Fruit fly (Drosophila melanogaster) whole organism, embryonic: ENCODE results near the gene CG43338.

Source experiments
- Awh ChIP-seq: fragments of 200-800 bp; sonication (Bioruptor generic); IDR thresholded peaks from 2 replicates; pipeline ENCODE4, ENCODE4 v1.3.6; 2022; ENCODE audit warnings: missing biosample characterization, missing genetic modification characterization
- CG10462 ChIP-seq: fragments of 200-800 bp; sonication (Bioruptor generic); optimal IDR thresholded peaks from 2 replicates; lab custom pipeline; 2016; ENCODE audit warnings: missing biosample characterization, missing genetic modification characterization
- CG11247 ChIP-seq: fragments of 200-800 bp; sonication (Bioruptor generic); IDR thresholded peaks from 2 replicates; pipeline ENCODE4 v1.3.6; 2022; ENCODE audit warnings: missing biosample characterization, missing genetic modification characterization
- CG15269 ChIP-seq: fragments of 200-800 bp; sonication (Bioruptor generic); optimal IDR thresholded peaks from 2 replicates; lab custom pipeline; 2018; ENCODE audit warnings: missing biosample characterization, mild to moderate bottlenecking, missing genetic modification characterization, moderate library complexity
- CG15479 ChIP-seq: fragments of 200-800 bp; sonication (Bioruptor generic); optimal IDR thresholded peaks from 3 replicates; lab custom pipeline; 2019; ENCODE audit warnings: missing biosample characterization, mild to moderate bottlenecking, missing genetic modification characterization, moderate library complexity
- CG15514 ChIP-seq: fragments of 200-800 bp; sonication (Bioruptor generic); optimal IDR thresholded peaks from 3 replicates; lab custom pipeline; 2017; ENCODE audit warnings: missing biosample characterization, missing genetic modification characterization, mild to moderate bottlenecking, moderate library complexity, missing genetic modification reagents
- CG16863 ChIP-seq: fragments of 200-800 bp; sonication (Bioruptor generic); optimal IDR thresholded peaks from 3 replicates; lab custom pipeline; 2016; ENCODE audit warnings: missing biosample characterization, missing genetic modification characterization
- CG17328 ChIP-seq: fragments of 200-800 bp; sonication (Bioruptor generic); IDR thresholded peaks from 2 replicates; pipeline ENCODE4 v1.3.6; 2022; ENCODE audit warnings: missing biosample characterization, missing genetic modification characterization
- CG17612 ChIP-seq: fragments of 200-800 bp; sonication (Bioruptor generic); IDR thresholded peaks from 2 replicates; pipeline ENCODE4 v1.3.6; 2022; ENCODE audit warnings: missing biosample characterization, missing genetic modification characterization
- CG3281 ChIP-seq: fragments of 200-800 bp; sonication (Bioruptor generic); optimal IDR thresholded peaks from 3 replicates; lab custom pipeline; 2017; ENCODE audit warnings: missing biosample characterization, mild to moderate bottlenecking, missing genetic modification characterization
- CG3847 ChIP-seq: fragments of 200-800 bp; sonication (Bioruptor generic); IDR thresholded peaks from 2 replicates; pipeline ENCODE4 v1.3.6; 2022; ENCODE audit warnings: missing biosample characterization, missing genetic modification characterization
- CG4328 ChIP-seq: fragments of 200-800 bp; sonication (Bioruptor generic); optimal IDR thresholded peaks from 3 replicates; lab custom pipeline; 2017; ENCODE audit warnings: missing biosample characterization, missing genetic modification reagents, missing genetic modification characterization
- CG5953 ChIP-seq: fragments of 200-800 bp; sonication (Bioruptor generic); IDR thresholded peaks from 2 replicates; pipeline ENCODE4 v1.3.6; 2022; ENCODE audit warnings: missing biosample characterization, missing genetic modification characterization
- CG7839 ChIP-seq: fragments of 200-800 bp; sonication (Bioruptor generic); optimal IDR thresholded peaks from 3 replicates; lab custom pipeline; 2018; ENCODE audit warnings: missing biosample characterization, mild to moderate bottlenecking, missing genetic modification characterization, moderate library complexity
- CG8765 ChIP-seq: fragments of 200-800 bp; sonication (Bioruptor generic); IDR thresholded peaks from 2 replicates; pipeline ENCODE4 v1.3.6; 2022; ENCODE audit warnings: missing biosample characterization, missing genetic modification characterization
- CHES-1-like ChIP-seq: fragments of 200-800 bp; sonication (Bioruptor generic); optimal IDR thresholded peaks from 2 replicates; lab custom pipeline; 2016; ENCODE audit warnings: missing biosample characterization, missing genetic modification characterization
- D19A ChIP-seq: fragments of 200-800 bp; optimal IDR thresholded peaks from 3 replicates; lab custom pipeline; 2019; ENCODE audit warnings: missing biosample characterization, mild to moderate bottlenecking, missing genetic modification characterization, moderate library complexity
- Dad ChIP-seq: fragments of 200-800 bp; sonication (Bioruptor generic); optimal IDR thresholded peaks from 3 replicates; lab custom pipeline; 2016; ENCODE audit warnings: missing biosample characterization, missing genetic modification characterization
- Dek ChIP-seq: fragments of 200-800 bp; sonication (Bioruptor generic); optimal IDR thresholded peaks from 3 replicates; lab custom pipeline; 2019; ENCODE audit warnings: missing biosample characterization, mild to moderate bottlenecking, missing genetic modification characterization, moderate library complexity
- Eip74EF ChIP-seq, 2 experiments: fragments of 200-800 bp in 1 of 2; fragments of >200 bp in 1 of 2; sonication (Bioruptor generic) in 1 of 2; optimal IDR thresholded peaks; 2 replicates each; lab custom pipeline; 2017 to 2019; ENCODE audit warnings: missing biosample characterization in 2 of 2, missing genetic modification characterization in 2 of 2, mild to moderate bottlenecking in 1 of 2, moderate library complexity in 1 of 2
- Gug ChIP-seq: fragments of 200-800 bp; sonication (Bioruptor generic); IDR thresholded peaks from 4 replicates; pipeline ENCODE4 v1.3.6; 2022; ENCODE audit warnings: missing biosample characterization, missing genetic modification characterization
- Hand ChIP-seq: fragments of 200-800 bp; sonication (Bioruptor generic); optimal IDR thresholded peaks from 2 replicates; lab custom pipeline; 2017; ENCODE audit warnings: mild to moderate bottlenecking, missing biosample characterization, missing genetic modification reagents, missing genetic modification characterization
- MESR4 ChIP-seq: fragments of 200-800 bp; sonication (Bioruptor generic); optimal IDR thresholded peaks from 2 replicates; lab custom pipeline; 2018; ENCODE audit warnings: missing biosample characterization, mild to moderate bottlenecking, missing genetic modification characterization, moderate library complexity
- MTF-1 ChIP-seq: fragments of 200-800 bp; sonication (Bioruptor generic); optimal IDR thresholded peaks from 2 replicates; lab custom pipeline; 2018; ENCODE audit warnings: missing biosample characterization, mild to moderate bottlenecking, missing genetic modification characterization, borderline replicate concordance
- Mrtf ChIP-seq: fragments of 200-800 bp; sonication (Bioruptor generic); IDR thresholded peaks from 3 replicates; pipeline ENCODE4 v1.3.6; 2022; ENCODE audit warnings: missing biosample characterization, missing genetic modification characterization
- NFAT ChIP-seq: fragments of 200-800 bp; sonication (Bioruptor generic); IDR thresholded peaks from 2 replicates; pipeline ENCODE4 v1.3.6; 2022; ENCODE audit warnings: missing biosample characterization, missing genetic modification characterization
- Neu2 ChIP-seq: fragments of 200-800 bp; sonication (Bioruptor generic); optimal IDR thresholded peaks from 3 replicates; lab custom pipeline; 2016; ENCODE audit warnings: missing biosample characterization, missing genetic modification characterization, borderline replicate concordance
- Side ChIP-seq: fragments of 200-800 bp; sonication (Bioruptor generic); optimal IDR thresholded peaks from 2 replicates; lab custom pipeline; 2016; ENCODE audit warnings: missing biosample characterization, missing genetic modification characterization
- Sox100B ChIP-seq: fragments of 200-800 bp; sonication (Bioruptor generic); optimal IDR thresholded peaks from 3 replicates; lab custom pipeline; 2018; ENCODE audit warnings: missing biosample characterization, mild to moderate bottlenecking, missing genetic modification characterization
- Stat92E ChIP-seq, 3 experiments: fragments of >200 bp in 2 of 3; fragments of 200-800 bp in 1 of 3; sonication (Bioruptor generic) in 1 of 3; optimal IDR thresholded peaks; 2 replicates each; lab custom pipeline; 2017 to 2019; ENCODE audit warnings: missing biosample characterization in 3 of 3, missing genetic modification characterization in 3 of 3, mild to moderate bottlenecking in 1 of 3, moderate library complexity in 1 of 3
- Xbp1 ChIP-seq: fragments of 200-800 bp; sonication (Bioruptor generic); optimal IDR thresholded peaks from 3 replicates; lab custom pipeline; 2016; ENCODE audit warnings: missing biosample characterization, mild to moderate bottlenecking, missing genetic modification characterization
- abd-A ChIP-seq: fragments of 200-800 bp; sonication (Bioruptor generic); optimal IDR thresholded peaks from 3 replicates; lab custom pipeline; 2019; ENCODE audit warnings: missing biosample characterization, mild to moderate bottlenecking, missing genetic modification characterization, moderate library complexity
- btn ChIP-seq: fragments of 200-800 bp; sonication (Bioruptor generic); optimal IDR thresholded peaks from 2 replicates; lab custom pipeline; 2016; ENCODE audit warnings: missing biosample characterization, missing genetic modification characterization
- caup ChIP-seq: fragments of 200-800 bp; sonication (Bioruptor generic); optimal IDR thresholded peaks from 3 replicates; lab custom pipeline; 2017; ENCODE audit warnings: missing biosample characterization, mild to moderate bottlenecking, missing genetic modification characterization, moderate library complexity; ENCODE audit not compliant: severe bottlenecking
- chinmo ChIP-seq: fragments of 200-800 bp; sonication (Bioruptor generic); IDR thresholded peaks from 4 replicates; pipeline ENCODE4 v1.3.6; 2022; ENCODE audit warnings: missing biosample characterization, missing genetic modification characterization; ENCODE audit not compliant: partially characterized antibody
- ci ChIP-seq: fragments of 200-800 bp; sonication (Bioruptor generic); IDR thresholded peaks from 3 replicates; pipeline ENCODE4 v1.3.6; 2022; ENCODE audit warnings: missing biosample characterization, missing genetic modification characterization
- danr ChIP-seq: fragments of 200-800 bp; sonication (Bioruptor generic); IDR thresholded peaks from 2 replicates; pipeline ENCODE4 v1.3.6; 2022; ENCODE audit warnings: missing biosample characterization, missing genetic modification characterization
- dmrt11E ChIP-seq: fragments of 200-800 bp; sonication (Bioruptor generic); optimal IDR thresholded peaks from 3 replicates; lab custom pipeline; 2018; ENCODE audit warnings: missing biosample characterization, mild to moderate bottlenecking, missing genetic modification characterization, moderate library complexity
- gem ChIP-seq: fragments of 200-800 bp; sonication (Bioruptor generic); optimal IDR thresholded peaks from 2 replicates; lab custom pipeline; 2019; ENCODE audit warnings: missing biosample characterization, mild to moderate bottlenecking, missing genetic modification characterization, moderate library complexity
- gsb-n ChIP-seq: fragments of 200-800 bp; sonication (Bioruptor generic); optimal IDR thresholded peaks from 3 replicates; lab custom pipeline; 2018; ENCODE audit warnings: missing biosample characterization, mild to moderate bottlenecking, missing genetic modification characterization
- nau ChIP-seq: fragments of 200-800 bp; sonication (Bioruptor generic); optimal IDR thresholded peaks from 3 replicates; lab custom pipeline; 2017; ENCODE audit warnings: missing biosample characterization, mild to moderate bottlenecking, missing genetic modification characterization, missing genetic modification reagents
- pho ChIP-seq: fragments of 200-800 bp; sonication (Bioruptor generic); optimal IDR thresholded peaks from 2 replicates; lab custom pipeline; 2016; ENCODE audit warnings: missing biosample characterization, missing genetic modification characterization
- pita ChIP-seq: fragments of 200-800 bp; sonication (Bioruptor generic); optimal IDR thresholded peaks from 2 replicates; lab custom pipeline; 2017; ENCODE audit warnings: missing biosample characterization, mild to moderate bottlenecking, missing genetic modification characterization
- pzg ChIP-seq: fragments of 200-800 bp; sonication (Bioruptor generic); optimal IDR thresholded peaks from 3 replicates; lab custom pipeline; 2018; ENCODE audit warnings: missing biosample characterization, mild to moderate bottlenecking, missing genetic modification characterization, moderate library complexity
- sens-2 ChIP-seq: fragments of 200-800 bp; sonication (Bioruptor generic); IDR thresholded peaks from 2 replicates; pipeline ENCODE4 v1.3.6; 2022; ENCODE audit warnings: missing biosample characterization, missing genetic modification characterization
- sim ChIP-seq: fragments of 200-800 bp; sonication (Bioruptor generic); IDR thresholded peaks from 2 replicates; pipeline ENCODE4 v1.3.6; 2022; ENCODE audit warnings: missing biosample characterization, missing genetic modification characterization
- sr ChIP-seq: fragments of 200-800 bp; sonication (Bioruptor generic); IDR thresholded peaks from 3 replicates; pipeline ENCODE4 v1.3.6; 2022; ENCODE audit warnings: missing biosample characterization, missing genetic modification characterization
- tin ChIP-seq: fragments of 200-800 bp; sonication (Bioruptor generic); optimal IDR thresholded peaks from 3 replicates; lab custom pipeline; 2016; ENCODE audit warnings: missing biosample characterization, missing genetic modification characterization

CG43338 gene

DNA sequence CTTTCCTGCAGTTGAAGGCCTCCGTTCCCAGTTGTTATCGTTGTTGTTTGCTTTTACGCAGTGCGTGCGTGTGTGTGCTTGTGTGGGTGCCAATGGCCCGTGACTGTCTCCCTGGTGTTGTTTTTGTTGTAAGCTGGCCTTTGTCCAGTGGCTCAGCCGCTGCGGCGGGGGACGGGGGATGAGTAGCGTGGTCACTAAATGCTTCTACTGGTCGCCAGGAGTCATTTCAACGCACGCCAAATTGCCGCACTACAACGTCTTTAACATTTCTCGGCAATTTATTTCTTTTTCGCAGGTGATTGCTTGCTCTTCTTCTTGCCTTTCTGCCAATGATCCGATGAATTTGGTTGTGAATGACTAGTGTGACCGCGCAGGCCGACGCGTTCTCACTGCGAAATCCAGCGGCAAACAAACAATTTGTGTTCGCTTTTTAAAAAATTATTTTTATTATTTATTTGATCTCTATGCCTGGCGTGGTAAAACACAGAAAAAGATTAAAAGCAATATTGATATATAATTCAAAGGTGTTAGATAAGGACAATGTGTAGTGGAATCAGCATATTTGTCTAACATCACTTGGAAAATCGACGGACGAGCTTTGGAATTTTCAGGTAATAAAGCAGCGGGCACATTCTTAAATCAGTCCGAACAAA, 37.3 kb upstream of the CG43338 start, which contains the start of the genes Faf2 and Grip71 (continued):
- TF ChIP-seq NFAT (GFP tag; lab: Robert Waterston, UW) (peak; percentile 90), Eip74EF (GFP tag; optimal IDR thresholded peaks at IDR 0.05; lab: Kevin White, UChicago) (peak; percentile 48 to 86), gsb-n (tag; lab: Kevin White, UChicago) (peak; percentile 85), ci (GFP tag; lab: Robert Waterston, UW) (peak; percentile 96), gem (peak; percentile 96), CG17612 (GFP tag; lab: Robert Waterston, UW) (peak; percentile 87), Dad (GFP tag; lab: Kevin White, UChicago) (peak; percentile 70), nau (peak; percentile 19), pho (peak; percentile 91), btn (GFP tag; lab: Kevin White, UChicago) (no peak), Side (GFP tag; lab: Kevin White, UChicago) (peak; percentile 65), danr (GFP tag; lab: Robert Waterston, UW) (peak; percentile 89; the same call in 1 of the 2 replicates), abd-A (tag; lab: Kevin White, UChicago) (no peak), Sox100B (no peak), CG17328 (GFP tag; lab: Robert Waterston, UW) (peak; percentile 91), Dek (tag; lab: Kevin White, UChicago) (peak; percentile 92), MTF-1 (GFP tag; lab: Kevin White, UChicago) (peak; percentile 53), sr (GFP tag; lab: Robert Waterston, UW) (peak; percentile 72; the same call in 1 of the 3 replicates), caup (GFP tag; lab: Kevin White, UChicago) (peak; percentile 84), D19A (peak; percentile 74), pzg (peak; percentile 83), CG7839 (peak; percentile 92), pita (no peak), CG15514 (GFP tag; lab: Kevin White, UChicago) (peak; percentile 90), CG11247 (peak; percentile 94), CG16863 (peak; percentile 76), Hand (GFP tag; lab: Kevin White, UChicago) (peak; percentile 52), Awh (GFP tag; lab: Robert Waterston, UW) (peak; percentile 94), Xbp1 (peak; percentile 97), CG4328 (GFP tag; lab: Kevin White, UChicago) (peak; percentile 66), chinmo (peak; percentile 86; the same call in 3 of the 4 replicates), CG15479 (GFP tag; lab: Kevin White, UChicago) (no peak), CHES-1-like (GFP tag; lab: Kevin White, UChicago) (peak; percentile 82), CG10462 (peak; percentile 67), CG3281 (GFP tag; lab: Kevin White, UChicago) (peak; percentile 75), Mrtf (peak; percentile 93), Gug (GFP tag; lab: Robert Waterston, UW) (peak; percentile 97), tin (GFP tag; lab: Kevin White, UChicago) (peak; percentile 88), Stat92E (GFP tag; optimal IDR thresholded peaks at IDR 0.05; lab: Kevin White, UChicago) (peak in 1 of 3 experiments; percentile 28), CG5953 (peak; percentile 89), MESR4 (GFP tag; lab: Kevin White, UChicago) (peak; percentile 96), CG3847 (GFP tag; lab: Robert Waterston, UW) (peak; percentile 95), CG8765 (GFP tag; lab: Robert Waterston, UW) (peak; percentile 91), sim (GFP tag; lab: Robert Waterston, UW) (peak; percentile 55), CG15269 (peak; percentile 89), dmrt11E (tag; lab: Kevin White, UChicago) (peak; percentile 92), sens-2 (GFP tag; lab: Robert Waterston, UW) (peak; percentile 86), Neu2 (no peak)
